Worm (Caenorhabditis elegans) whole organism, L4/young adult: ENCODE data around the gene affl-2.

Experiments used
- W03F9.2 ChIP-seq: fragments of 150-350 bp; optimal IDR thresholded peaks from 2 replicates; lab custom pipeline; 2014; ENCODE audit warnings: missing biosample characterization, missing genetic modification characterization
- dao-5 ChIP-seq: sonication (generic microtip); optimal IDR thresholded peaks from 2 replicates; lab custom pipeline; 2016; ENCODE audit warnings: missing genotype, missing genetic modification characterization, moderate library complexity, missing compliant biosample characterization
- him-1 ChIP-seq: sonication (generic microtip); optimal IDR thresholded peaks from 2 replicates; lab custom pipeline; 2016; ENCODE audit warnings: missing genotype, missing genetic modification reagents, missing genetic modification characterization, missing compliant biosample characterization

DNA sequence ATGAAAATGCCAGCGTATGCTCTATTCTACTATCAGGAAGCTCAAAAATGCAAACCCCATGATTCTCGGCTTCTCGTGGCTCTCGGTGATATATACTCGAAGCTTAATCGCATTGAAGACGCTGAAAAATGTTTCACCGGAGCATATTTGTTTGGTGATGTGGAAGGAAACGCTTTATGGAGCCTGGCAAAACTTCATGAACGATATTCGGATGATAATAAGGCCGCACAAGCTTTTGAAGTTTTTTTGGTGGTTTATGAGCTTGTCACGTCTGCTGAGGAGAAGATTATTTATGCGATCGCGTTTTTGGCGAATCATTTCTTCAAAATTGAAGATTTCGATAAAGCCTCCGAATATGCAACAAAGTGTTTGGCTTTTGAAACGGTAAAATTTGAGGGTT lies 46.6 kb downstream of the affl-2 start:
- TF ChIP-seq W03F9.2 (tag; lab: Kevin White, UChicago): no peak
- no peak for TF ChIP-seq dao-5 (tag; lab: Kevin White, UChicago)
- no peak for TF ChIP-seq him-1 (tag; lab: Kevin White, UChicago)
